Worm (Caenorhabditis elegans): ENCODE data around the gene T28F3.5.
"Not testable (repeated sequence)": the region's sequence is repeated elsewhere in the genome, so short reads cannot be mapped to it uniquely, and the experiment has no call there.

Gene T28F3.5

ce11 chrIV:17301933-17302332, 7.3 kb downstream of the T28F3.5 start, which contains the start of gene ifta-2:
ifta-2 (minus strand) TSS chrIV:17302033.
- TF ChIP-seq atf-7 (tag; optimal IDR thresholded peaks at IDR 0.05) (no peak), somi-1 (GFP tag; optimal IDR thresholded peaks at IDR 0.05) (no peak), B0035.1 (tag; optimal IDR thresholded peaks at IDR 0.05) (no peak), ceh-91 (GFP tag; IDR thresholded peaks at IDR 0.05) (no peak), dpl-1 (GFP tag; optimal IDR thresholded peaks at IDR 0.05) (no peak), ceh-40 (GFP tag; IDR thresholded peaks at IDR 0.05) (no peak), snpc-1.3 (tag; optimal IDR thresholded peaks at IDR 0.05; ENCODE audit: insufficient read depth) (no peak), ceh-27 (GFP tag; optimal IDR thresholded peaks at IDR 0.05) (no peak), rcor-1 (GFP tag; IDR thresholded peaks at IDR 0.05) (no peak), F55B11.4 (tag; optimal IDR thresholded peaks at IDR 0.05; ENCODE audit: borderline replicate concordance, insufficient read depth) (no peak), lin-35 (GFP tag; optimal IDR thresholded peaks at IDR 0.05) (no peak), ztf-18 (tag; optimal IDR thresholded peaks at IDR 0.05) (no peak), nfyb-1 (GFP tag; IDR thresholded peaks at IDR 0.05) (no peak), him-1 (tag; optimal IDR thresholded peaks at IDR 0.05) (no peak), ztf-28 (GFP tag; IDR thresholded peaks at IDR 0.05) (no peak), tbx-9 (tag; optimal IDR thresholded peaks at IDR 0.05; ENCODE audit: borderline replicate concordance) (no peak), egl-18 (GFP tag; IDR thresholded peaks at IDR 0.05) (no peak), mcd-1 (GFP tag; IDR thresholded peaks at IDR 0.05) (no peak), nhr-80 (tag; optimal IDR thresholded peaks at IDR 0.05) (no peak)

- TF ChIP-seq F49E8.2 (tag; optimal IDR thresholded peaks at IDR 0.05; ENCODE audit: insufficient read depth); snpc-3.4 (tag; optimal IDR thresholded peaks at IDR 0.05); F55B11.4 (tag; optimal IDR thresholded peaks at IDR 0.05; ENCODE audit: borderline replicate concordance, insufficient read depth): not testable (repeated sequence)
Measured at ce11 chrIV:17307223-17307622, 12.6 kb downstream of the T28F3.5 start, which contains the start of gene T28F3.8. T28F3.8 (minus strand) TSS chrIV:17307323.

DNA sequence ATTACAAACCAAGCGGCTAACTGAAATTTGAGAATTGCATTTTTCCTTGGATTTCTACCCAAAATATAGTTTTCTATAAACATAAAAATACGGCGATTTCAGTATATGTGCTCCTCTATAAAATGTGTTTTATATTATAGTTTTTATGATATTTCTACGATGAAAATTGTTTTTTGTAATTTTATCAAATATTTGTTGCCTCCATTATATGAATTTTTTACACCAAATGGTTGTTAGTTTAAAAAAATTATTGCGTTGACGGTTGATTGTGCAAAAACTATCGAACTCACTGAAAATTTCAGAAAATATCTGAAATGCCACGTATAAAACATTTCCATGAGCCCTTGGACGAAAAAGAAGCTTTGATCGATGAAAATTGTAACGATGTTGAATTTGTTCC, 13.6 kb downstream of the T28F3.5 start, which contains the start of gene T28F3.9:
T28F3.9 (plus strand) TSS at position 301 of the 400 bp plus-strand sequence.
- no peak for TF ChIP-seq F22D6.2 (tag; optimal IDR thresholded peaks at IDR 0.05)
- TF ChIP-seq ztf-6 (GFP tag; IDR thresholded peaks at IDR 0.05) = no peak
- no peak for TF ChIP-seq F49E8.2 (tag; optimal IDR thresholded peaks at IDR 0.05; ENCODE audit: insufficient read depth)
- TF ChIP-seq atf-7 (tag; optimal IDR thresholded peaks at IDR 0.05) = no peak
- TF ChIP-seq T26A5.8 (tag; optimal IDR thresholded peaks at IDR 0.05) = no peak

- no peak for TF ChIP-seq ceh-58 (GFP tag; IDR thresholded peaks at IDR 0.05)
- no peak for TF ChIP-seq dpl-1 (GFP tag; optimal IDR thresholded peaks at IDR 0.05)
- TF ChIP-seq madf-3 (GFP tag; IDR thresholded peaks at IDR 0.05) = no peak
- no peak for TF ChIP-seq mel-28 (tag; optimal IDR thresholded peaks at IDR 0.05; ENCODE audit: borderline replicate concordance)
- TF ChIP-seq lin-54 (GFP tag; optimal IDR thresholded peaks at IDR 0.05) = no peak
- TF ChIP-seq snpc-1.1 (tag; optimal IDR thresholded peaks at IDR 0.05; ENCODE audit: insufficient read depth) = no peak
Measured at ce11 chrIV:17311842-17312241, 17.3 kb downstream of the T28F3.5 start, which contains the start of gene snf-9. snf-9 (plus strand) TSS chrIV:17312142.

ce11 chrIV:17316398-17316797, 21.8 kb downstream of the T28F3.5 start, which contains the start of gene C49C3.20:
C49C3.20 (minus strand) TSS chrIV:17316498.
- TF ChIP-seq Y53F4B.3 (GFP tag; IDR thresholded peaks at IDR 0.05) = no peak
- no peak for TF ChIP-seq rec-8 (tag; optimal IDR thresholded peaks at IDR 0.05)
- no peak for TF ChIP-seq fkh-3 (tag; optimal IDR thresholded peaks at IDR 0.05)
- no peak for TF ChIP-seq ZK185.1 (tag; optimal IDR thresholded peaks at IDR 0.05; ENCODE audit: poor library complexity, severe bottlenecking)
- no peak for TF ChIP-seq let-526 (GFP tag; IDR thresholded peaks at IDR 0.05)
- TF ChIP-seq ztf-6 (GFP tag; IDR thresholded peaks at IDR 0.05) = no peak
- TF ChIP-seq T07F8.4 (tag; optimal IDR thresholded peaks at IDR 0.05) = no peak
- no peak for TF ChIP-seq K11D2.4 (GFP tag; IDR thresholded peaks at IDR 0.05)

Data from whole organism, young adult.